Worm (Caenorhabditis elegans) whole organism, young adult: Measurements from ENCODE around the gene T15H9.4.

Experiments
- B0035.1 ChIP-seq: sonication (generic microtip); optimal IDR thresholded peaks from 2 replicates; lab custom pipeline; 2016; ENCODE audit warnings: missing genetic modification characterization, mild to moderate bottlenecking, missing compliant biosample characterization, missing genotype, missing genetic modification reagents
- F22D6.2 ChIP-seq: sonication (generic microtip); optimal IDR thresholded peaks from 2 replicates; lab custom pipeline; 2016; ENCODE audit warnings: mild to moderate bottlenecking, missing genetic modification characterization, missing compliant biosample characterization
- F57A8.1 ChIP-seq: fragments of 200-800 bp; sonication (Bioruptor generic); optimal IDR thresholded peaks from 2 replicates; lab custom pipeline; 2018; ENCODE audit warnings: mild to moderate bottlenecking, missing genetic modification characterization, moderate library complexity, missing compliant biosample characterization
- T26A5.8 ChIP-seq: sonication (generic microtip); optimal IDR thresholded peaks from 2 replicates; lab custom pipeline; 2016; ENCODE audit warnings: missing genetic modification characterization, missing compliant biosample characterization
- Y53F4B.3 ChIP-seq: fragments of 200-800 bp; sonication (Bioruptor generic); IDR thresholded peaks from 2 replicates; pipeline ENCODE4 v1.3.6; 2022; ENCODE audit warnings: missing genetic modification reagents, missing genetic modification characterization, missing compliant biosample characterization
- Y56A3A.18 ChIP-seq: fragments of 200-800 bp; sonication (Bioruptor generic); IDR thresholded peaks from 2 replicates; pipeline ENCODE4 v1.3.6; 2022; ENCODE audit warnings: missing genetic modification reagents, missing genetic modification characterization, missing compliant biosample characterization
- ama-1 ChIP-seq, 3 experiments: fragments of 150-350 bp in 1 of 3; sonication (generic microtip) in 2 of 3; optimal IDR thresholded peaks; 2 replicates each; lab custom pipeline; 2014 to 2018; ENCODE audit warnings: missing biosample characterization in 2 of 3, missing genetic modification characterization in 2 of 3, missing genetic modification reagents in 2 of 3
- attf-3 ChIP-seq: fragments of 200-800 bp; sonication (Bioruptor generic); conservative IDR thresholded peaks from 2 replicates; pipeline ENCODE4 v1.3.6; 2022; ENCODE audit warnings: missing genetic modification reagents, missing genetic modification characterization, missing compliant biosample characterization
- attf-6 ChIP-seq: fragments of 200-800 bp; sonication (Bioruptor generic); IDR thresholded peaks from 2 replicates; pipeline ENCODE4 v1.3.6; 2022; ENCODE audit warnings: missing genetic modification reagents, missing genetic modification characterization, missing compliant biosample characterization
- ccch-3 ChIP-seq: fragments of 200-800 bp; sonication (Bioruptor generic); optimal IDR thresholded peaks from 2 replicates; lab custom pipeline; 2018; ENCODE audit warnings: mild to moderate bottlenecking, missing genetic modification characterization, missing compliant biosample characterization
- cebp-1 ChIP-seq, 2 experiments: fragments of 200-800 bp in 1 of 2; sonication (Bioruptor generic) in 1 of 2; sonication (generic microtip) in 1 of 2; IDR thresholded peaks in 1 of 2; optimal IDR thresholded peaks in 1 of 2; 2 replicates each; pipeline versions ENCODE4 v1.3.6 to Lab custom; 2017 to 2022; ENCODE audit warnings: missing compliant biosample characterization in 2 of 2, missing genetic modification characterization in 2 of 2, mild to moderate bottlenecking in 1 of 2, missing genetic modification reagents in 1 of 2, moderate library complexity in 1 of 2
- ceh-100 ChIP-seq: fragments of 200-800 bp; sonication (Bioruptor generic); IDR thresholded peaks from 2 replicates; pipeline ENCODE4 v1.3.6; 2022; ENCODE audit warnings: missing genetic modification reagents, missing genetic modification characterization, missing compliant biosample characterization
- ceh-58 ChIP-seq: fragments of 200-800 bp; sonication (Bioruptor generic); IDR thresholded peaks from 2 replicates; pipeline ENCODE4 v1.3.6; 2022; ENCODE audit warnings: missing genetic modification characterization, missing compliant biosample characterization
- ceh-91 ChIP-seq: fragments of 200-800 bp; sonication (Bioruptor generic); IDR thresholded peaks from 2 replicates; pipeline ENCODE4 v1.3.6; 2022; ENCODE audit warnings: missing genetic modification reagents, missing genetic modification characterization, missing compliant biosample characterization
- die-1 ChIP-seq: sonication (generic microtip); optimal IDR thresholded peaks from 2 replicates; lab custom pipeline; 2016; ENCODE audit warnings: missing genotype, mild to moderate bottlenecking, missing genetic modification characterization, missing compliant biosample characterization
- dpff-1 ChIP-seq: sonication (generic microtip); optimal IDR thresholded peaks from 2 replicates; lab custom pipeline; 2017; ENCODE audit warnings: mild to moderate bottlenecking, missing genetic modification characterization, missing compliant biosample characterization
- efl-1 ChIP-seq: fragments of 150-350 bp; optimal IDR thresholded peaks from 2 replicates; lab custom pipeline; 2014; ENCODE audit warnings: missing biosample characterization, missing genetic modification reagents, missing genetic modification characterization
- ets-4 ChIP-seq: fragments of 200-800 bp; sonication (Bioruptor generic); optimal IDR thresholded peaks from 2 replicates; lab custom pipeline; 2018; ENCODE audit warnings: mild to moderate bottlenecking, missing genetic modification characterization, missing compliant biosample characterization
- hlh-12 ChIP-seq: sonication (generic microtip); optimal IDR thresholded peaks from 2 replicates; lab custom pipeline; 2016; ENCODE audit warnings: missing genetic modification characterization, missing compliant biosample characterization
- hmg-1.2 ChIP-seq: fragments of 200-800 bp; sonication (Bioruptor generic); IDR thresholded peaks from 2 replicates; pipeline ENCODE4 v1.3.6; 2022; ENCODE audit warnings: missing genetic modification reagents, missing genetic modification characterization, missing compliant biosample characterization
- hrde-1 ChIP-seq: sonication (generic microtip); optimal IDR thresholded peaks from 2 replicates; lab custom pipeline; 2016; ENCODE audit warnings: missing genetic modification characterization, mild to moderate bottlenecking, missing compliant biosample characterization, moderate library complexity, missing genotype, missing genetic modification reagents, borderline replicate concordance
- hsf-1 ChIP-seq: fragments of 200-800 bp; sonication (Bioruptor generic); IDR thresholded peaks from 2 replicates; pipeline ENCODE4 v1.3.6; 2022; ENCODE audit warnings: missing genetic modification reagents, missing genetic modification characterization, missing compliant biosample characterization
- lag-1 ChIP-seq: fragments of 200-800 bp; sonication (Bioruptor generic); IDR thresholded peaks from 2 replicates; pipeline ENCODE4 v1.3.6; 2022; ENCODE audit warnings: missing genetic modification reagents, missing genetic modification characterization, missing compliant biosample characterization
- let-607 ChIP-seq, 2 experiments: fragments of 200-800 bp in 1 of 2; sonication (Bioruptor generic) in 1 of 2; sonication (generic microtip) in 1 of 2; optimal IDR thresholded peaks; 2 replicates each; lab custom pipeline; 2016 to 2018; ENCODE audit warnings: mild to moderate bottlenecking in 2 of 2, missing compliant biosample characterization in 2 of 2, missing genetic modification characterization in 2 of 2, moderate library complexity in 2 of 2, missing genotype in 1 of 2
- lin-26 ChIP-seq: fragments of 200-800 bp; sonication (Bioruptor generic); IDR thresholded peaks from 2 replicates; pipeline ENCODE4 v1.3.6; 2022; ENCODE audit warnings: missing genetic modification reagents, missing genetic modification characterization, missing compliant biosample characterization
- lir-1 ChIP-seq: fragments of 200-800 bp; sonication (Bioruptor generic); conservative IDR thresholded peaks from 2 replicates; pipeline ENCODE4 v1.3.6; 2022; ENCODE audit warnings: missing genetic modification reagents, missing genetic modification characterization, missing compliant biosample characterization
- madf-6 ChIP-seq: fragments of 200-800 bp; sonication (Bioruptor generic); IDR thresholded peaks from 2 replicates; pipeline ENCODE4 v1.3.6; 2022; ENCODE audit warnings: missing genetic modification reagents, missing genetic modification characterization, missing compliant biosample characterization
- mcd-1 ChIP-seq: fragments of 200-800 bp; sonication (Bioruptor generic); IDR thresholded peaks from 2 replicates; pipeline ENCODE4 v1.3.6; 2022; ENCODE audit warnings: missing genetic modification reagents, missing genetic modification characterization, missing compliant biosample characterization
- sea-2 ChIP-seq: fragments of 200-800 bp; sonication (Bioruptor generic); IDR thresholded peaks from 2 replicates; pipeline ENCODE4 v1.3.6; 2022; ENCODE audit warnings: missing genetic modification characterization, missing compliant biosample characterization
- snpc-3.4 ChIP-seq: sonication (generic microtip); optimal IDR thresholded peaks from 2 replicates; lab custom pipeline; 2017; ENCODE audit warnings: missing genetic modification characterization, mild to moderate bottlenecking, missing compliant biosample characterization, antibody characterized with exemption, moderate library complexity, missing genotype, missing genetic modification reagents
- snpc-4 ChIP-seq, 5 experiments: fragments of 150-350 bp in 1 of 5; sonication (generic microtip) in 4 of 5; optimal IDR thresholded peaks; 2 replicates each; lab custom pipeline; 2014 to 2018; ENCODE audit warnings: missing genetic modification characterization in 5 of 5, missing biosample characterization in 3 of 5, antibody characterized with exemption in 2 of 5, mild to moderate bottlenecking in 2 of 5, missing compliant biosample characterization in 2 of 5, missing genotype in 2 of 5, moderate library complexity in 2 of 5, missing genetic modification reagents in 1 of 5
- tlf-1 ChIP-seq: fragments of 200-800 bp; sonication (Bioruptor generic); optimal IDR thresholded peaks from 2 replicates; lab custom pipeline; 2018; ENCODE audit warnings: mild to moderate bottlenecking, missing genetic modification characterization, missing compliant biosample characterization
- unc-130 ChIP-seq: sonication (generic microtip); optimal IDR thresholded peaks from 2 replicates; lab custom pipeline; 2016; ENCODE audit warnings: missing genetic modification reagents, missing genetic modification characterization, missing compliant biosample characterization
- xnd-1 ChIP-seq: sonication (generic microtip); optimal IDR thresholded peaks from 2 replicates; lab custom pipeline; 2016; ENCODE audit warnings: missing genotype, missing genetic modification reagents, missing genetic modification characterization, missing compliant biosample characterization
- ztf-3 ChIP-seq: fragments of 200-800 bp; sonication (Bioruptor generic); optimal IDR thresholded peaks from 2 replicates; lab custom pipeline; 2018; ENCODE audit warnings: mild to moderate bottlenecking, missing genetic modification characterization, missing compliant biosample characterization

The T15H9.4 gene

ce11 chrII:9646928-9647838 is 35.5 kb downstream of the T15H9.4 start, which contains the start of gene sqv-8 (continued):
- TF ChIP-seq ceh-91 (GFP tag; lab: Robert Waterston, UW) (peak; percentile 27; the same call in 1 of the 2 replicates), tlf-1 (GFP tag; lab: Kevin White, UChicago) (no peak), ccch-3 (GFP tag; lab: Kevin White, UChicago) (no peak)

ce11 chrII:9649191-9649590 is 37.5 kb downstream of the T15H9.4 start, which contains the start of gene ZK1307.9:
Gene ZK1307.9, plus strand, starts transcription at chrII:9649491.
- TF ChIP-seq lin-26 (GFP tag; lab: Robert Waterston, UW) (no peak), madf-6 (GFP tag; lab: Robert Waterston, UW) (peak; percentile 39; the same call in 1 of the 2 replicates), sea-2 (GFP tag; lab: Robert Waterston, UW) (no peak), hmg-1.2 (0 out of 2 replicates have a peak, but pooled peaks have one; percentile 18), dpff-1 (tag; lab: Kevin White, UChicago) (no peak), Y56A3A.18 (no peak), ama-1 (optimal IDR thresholded peaks at IDR 0.05; lab: Kevin White, UChicago) (peak; percentile 21), ama-1 (GFP tag; optimal IDR thresholded peaks at IDR 0.05; lab: Kevin White, UChicago) (no peak), F22D6.2 (tag; lab: Kevin White, UChicago) (no peak), lag-1 (GFP tag; lab: Robert Waterston, UW) (no peak)

ce11 chrII:9651700-9652099 is 40.0 kb downstream of the T15H9.4 start, which contains the start of gene ZK1307.4:
Gene ZK1307.4, minus strand, starts transcription at chrII:9651800.
- TF ChIP-seq Y53F4B.3 (GFP tag; lab: Robert Waterston, UW) (no peak), die-1 (no peak), snpc-3.4 (no peak), ceh-91 (GFP tag; lab: Robert Waterston, UW) (no peak), hlh-12 (tag; lab: Kevin White, UChicago) (no peak), lir-1 (GFP tag; lab: Robert Waterston, UW) (no peak), hsf-1 (GFP tag; lab: Robert Waterston, UW) (no peak), efl-1 (GFP tag; lab: Kevin White, UChicago) (no peak), mcd-1 (no peak), attf-6 (GFP tag; lab: Robert Waterston, UW) (no peak), snpc-4 (GFP tag; optimal IDR thresholded peaks at IDR 0.05; lab: Kevin White, UChicago) (no peak), snpc-4 (tag; optimal IDR thresholded peaks at IDR 0.05; lab: Kevin White, UChicago) (no peak), ceh-58 (GFP tag; lab: Robert Waterston, UW) (no peak), cebp-1 (GFP tag; IDR thresholded peaks at IDR 0.05; lab: Robert Waterston, UW) (no peak), cebp-1 (tag; optimal IDR thresholded peaks at IDR 0.05; lab: Kevin White, UChicago) (no peak)

- TF ChIP-seq ets-4 (GFP tag; lab: Kevin White, UChicago) = no peak
- TF ChIP-seq let-607 (tag; optimal IDR thresholded peaks at IDR 0.05; lab: Kevin White, UChicago) = no peak
- TF ChIP-seq attf-3 (GFP tag; lab: Robert Waterston, UW) = no peak
These were observed 41.2 kb downstream of the T15H9.4 start, which contains the start of gene ZK1307.3 for ce11 chrII:9652919-9653318. Gene ZK1307.3, minus strand, starts transcription at chrII:9653019.

ce11 chrII:9653679-9654078 is 42.0 kb downstream of the T15H9.4 start, which contains the start of gene ZK1307.2:
Gene ZK1307.2, minus strand, starts transcription at chrII:9653952.
- TF ChIP-seq unc-130 (GFP tag; lab: Kevin White, UChicago) = no peak
- TF ChIP-seq T26A5.8 (tag; lab: Kevin White, UChicago) = no peak
- TF ChIP-seq ztf-3 = no peak
- no peak for TF ChIP-seq ceh-100 (GFP tag; lab: Robert Waterston, UW)
- TF ChIP-seq F57A8.1 = no peak
- no peak for TF ChIP-seq B0035.1
- TF ChIP-seq xnd-1 (tag; lab: Kevin White, UChicago) = no peak
- TF ChIP-seq ccch-3 (GFP tag; lab: Kevin White, UChicago) = no peak
- TF ChIP-seq hrde-1 = no peak
